Worm (Caenorhabditis elegans): ENCODE measurements around the gene C25G4.7.

C25G4.7 gene

DNA sequence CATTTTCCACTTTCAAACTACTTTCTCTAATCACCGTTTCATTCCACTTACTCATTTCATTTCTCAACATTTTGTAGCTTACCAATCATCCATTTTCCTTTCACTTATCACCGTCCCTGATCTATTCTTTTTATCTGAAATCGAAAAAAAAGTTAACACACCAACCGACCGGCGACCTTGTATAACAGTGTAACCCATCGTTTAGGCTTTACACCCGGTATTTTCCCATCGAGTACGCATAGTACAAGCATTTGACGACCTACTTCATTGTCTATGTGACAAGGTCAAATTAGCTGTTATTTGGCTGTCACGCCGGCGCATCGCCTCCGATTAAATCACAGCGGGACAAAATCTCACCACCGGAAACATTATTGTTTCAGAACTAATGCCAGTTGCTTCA lies 27.2 kb upstream of the C25G4.7 start:
- TF ChIP-seq fos-1 (tag; optimal IDR thresholded peaks at IDR 0.05) (no peak), blmp-1 (tag; optimal IDR thresholded peaks at IDR 0.05) (peak; percentile 13)

DNA sequence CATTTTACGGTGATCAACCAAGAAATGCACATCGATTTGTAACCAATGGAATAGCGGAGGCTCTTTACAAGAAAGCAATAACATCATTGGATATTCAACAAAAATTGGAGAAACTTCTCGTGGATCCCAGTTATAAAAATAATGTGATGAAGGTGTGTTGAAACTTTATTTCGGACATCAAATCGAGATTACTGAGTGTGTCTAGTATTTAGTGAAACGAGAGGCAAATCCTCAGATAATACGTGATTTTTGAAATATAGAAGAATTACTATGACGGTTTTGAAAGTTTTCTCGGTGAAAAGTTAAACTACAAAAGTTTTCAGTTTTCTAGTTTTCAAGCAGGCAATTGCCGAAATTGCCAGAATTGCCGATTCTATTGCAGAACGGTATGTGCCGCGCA lies 25.0 kb upstream of the C25G4.7 start:
- TF ChIP-seq efl-1 (optimal IDR thresholded peaks at IDR 0.05) (no peak), efl-1 (GFP tag; optimal IDR thresholded peaks at IDR 0.05 in 1 of 2) (peak in 1 of 2 experiments; percentile 3), egl-27 (tag; optimal IDR thresholded peaks at IDR 0.05) (no peak)

DNA sequence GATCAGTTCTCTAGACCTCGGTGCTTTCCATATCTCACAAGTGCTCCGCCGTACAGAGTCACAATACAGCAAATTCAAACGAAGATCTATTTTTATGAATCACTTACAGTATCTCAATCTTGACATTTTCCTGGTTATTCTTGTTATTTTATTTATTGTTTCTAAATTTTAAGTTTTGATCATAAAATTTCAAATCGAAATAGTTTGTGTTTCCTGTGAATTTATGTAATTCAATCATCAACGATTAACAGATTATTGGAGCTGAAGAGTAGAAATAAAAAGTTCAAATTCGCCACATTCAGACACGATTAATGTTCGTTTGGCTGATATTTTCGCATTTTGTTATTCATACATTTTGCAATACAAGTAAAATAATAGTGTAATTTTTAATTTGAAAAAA lies 24.4 kb upstream of the C25G4.7 start, which contains the start of gene clec-184:
TSS of gene clec-184 (plus strand) at position 301 of the 400 bp plus-strand sequence.
- no peak for TF ChIP-seq pax-3 (tag; optimal IDR thresholded peaks at IDR 0.05)

DNA sequence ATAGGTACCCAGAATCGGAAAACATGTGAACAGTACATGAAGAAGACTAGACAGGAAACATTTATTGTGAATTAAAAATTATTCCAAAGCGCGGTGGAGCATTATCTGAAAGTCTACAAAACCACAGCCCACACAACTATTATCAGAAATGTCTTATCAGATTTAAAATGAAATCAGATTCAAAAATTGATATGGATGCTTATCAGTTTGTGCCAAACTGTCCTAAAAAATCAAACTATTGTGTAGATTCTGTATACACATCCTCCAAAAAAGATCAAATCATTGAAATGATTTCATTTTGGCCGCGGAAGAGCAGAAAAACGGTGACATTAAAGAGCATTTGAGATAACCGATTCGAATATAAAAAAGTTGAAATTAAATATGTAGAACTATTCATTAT lies 21.3 kb upstream of the C25G4.7 start, which contains the start of gene irg-4:
TSS of gene irg-4 (plus strand) at position 392 of the 400 bp plus-strand sequence.
- TF ChIP-seq fkh-10 (GFP tag; optimal IDR thresholded peaks at IDR 0.05) (no peak), unc-98 (GFP tag; IDR thresholded peaks at IDR 0.05) (no peak), ama-1 (optimal IDR thresholded peaks at IDR 0.05) (no peak), egl-27 (tag; optimal IDR thresholded peaks at IDR 0.05) (no peak), rnt-1 (tag; optimal IDR thresholded peaks at IDR 0.05) (no peak), aly-2 (tag; optimal IDR thresholded peaks at IDR 0.05) (no peak), sox-4 (tag; optimal IDR thresholded peaks at IDR 0.05) (no peak), lin-39 (tag; optimal IDR thresholded peaks at IDR 0.05) (no peak), F16B12.6 (tag; optimal IDR thresholded peaks at IDR 0.05) (no peak), nhr-47 (tag; optimal IDR thresholded peaks at IDR 0.05) (no peak), lin-15B (tag; optimal IDR thresholded peaks at IDR 0.05) (no peak), pqm-1 (tag; optimal IDR thresholded peaks at IDR 0.05) (peak; percentile 4), elt-2 (tag; optimal IDR thresholded peaks at IDR 0.05) (peak; percentile 97), pag-3 (tag; optimal IDR thresholded peaks at IDR 0.05; ENCODE audit: borderline replicate concordance, insufficient read depth) (no peak), grh-1 (GFP tag; IDR thresholded peaks at IDR 0.05) (no peak), jun-1 (tag; optimal IDR thresholded peaks at IDR 0.05) (no peak), tlp-1 (tag; optimal IDR thresholded peaks at IDR 0.05) (peak; percentile 88), nhr-237 (tag; optimal IDR thresholded peaks at IDR 0.05) (no peak), irx-1 (tag; optimal IDR thresholded peaks at IDR 0.05) (no peak), ceh-90 (tag; optimal IDR thresholded peaks at IDR 0.05) (no peak), nhr-76 (tag; optimal IDR thresholded peaks at IDR 0.05) (no peak), ets-5 (GFP tag; IDR thresholded peaks at IDR 0.05) (no peak), hlh-17 (GFP tag; optimal IDR thresholded peaks at IDR 0.05; ENCODE audit: borderline replicate concordance) (no peak)

DNA sequence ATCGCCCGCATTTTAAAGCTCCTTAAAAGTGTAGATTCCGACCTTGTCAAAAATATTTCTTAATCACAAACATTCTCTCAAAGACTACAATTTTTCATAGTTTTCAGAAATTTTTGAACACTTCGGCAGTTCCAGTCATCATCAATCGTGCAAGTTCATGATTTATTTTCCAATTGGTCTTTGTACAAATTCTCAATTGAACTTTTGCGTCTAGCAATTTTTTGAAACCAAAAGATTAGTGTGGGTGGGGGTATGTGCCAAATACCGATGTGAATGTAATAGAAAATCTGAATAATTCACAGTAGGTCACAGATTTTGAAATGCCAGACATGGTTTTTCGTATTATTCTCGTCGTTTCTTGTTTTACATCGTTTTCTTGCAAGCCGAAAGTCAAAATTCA lies 18.4 kb upstream of the C25G4.7 start, which contains the start of gene clec-185:
TSS of gene clec-185 (plus strand) at position 301 of the 400 bp plus-strand sequence.
- TF ChIP-seq nhr-237 (tag; optimal IDR thresholded peaks at IDR 0.05) = no peak
- no peak for TF ChIP-seq unc-30 (tag; optimal IDR thresholded peaks at IDR 0.05)
- no peak for TF ChIP-seq unc-130 (tag; optimal IDR thresholded peaks at IDR 0.05)
- no peak for TF ChIP-seq efl-1 (optimal IDR thresholded peaks at IDR 0.05)
- TF ChIP-seq efl-1 (GFP tag; optimal IDR thresholded peaks at IDR 0.05 in 1 of 2) = peak in 1 of 2 experiments; percentile 79
- TF ChIP-seq nhr-90 (tag; optimal IDR thresholded peaks at IDR 0.05; ENCODE audit: poor library complexity) = no peak
- TF ChIP-seq ets-5 (GFP tag; IDR thresholded peaks at IDR 0.05) = no peak
- TF ChIP-seq ceh-8 (GFP tag; optimal IDR thresholded peaks at IDR 0.05) = no peak

DNA sequence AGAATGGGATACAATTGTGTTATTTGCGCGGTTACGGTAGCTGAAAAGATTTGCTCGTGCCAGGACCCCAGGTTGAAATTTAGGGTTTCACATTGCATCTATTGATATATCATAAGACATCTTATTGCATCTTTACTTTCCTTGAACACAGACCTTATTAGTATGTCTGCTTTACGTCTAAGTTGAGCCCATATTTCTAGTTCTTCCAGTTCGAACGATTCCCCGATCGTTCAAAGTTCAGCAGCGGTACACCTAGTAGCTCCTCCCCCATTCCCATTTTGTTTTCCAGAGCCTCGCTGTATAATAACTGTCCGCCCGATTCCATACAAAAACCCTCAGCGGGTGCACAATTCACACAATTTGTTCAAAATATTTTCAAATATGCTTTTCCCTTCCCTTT lies 15.0 kb upstream of the C25G4.7 start, which contains the start of gene C25G4.17:
TSS of gene C25G4.17 (plus strand) at position 301 of the 400 bp plus-strand sequence.
- TF ChIP-seq blmp-1 (tag; optimal IDR thresholded peaks at IDR 0.05) = no peak
- no peak for TF ChIP-seq nhr-77 (tag; optimal IDR thresholded peaks at IDR 0.05)
- TF ChIP-seq ceh-8 (GFP tag; optimal IDR thresholded peaks at IDR 0.05) = no peak
